Worm (Caenorhabditis elegans) whole organism, young adult: Measurements from ENCODE around the gene fbxa-28.

Source experiments
- B0019.2 ChIP-seq: fragments of 200-800 bp; sonication (Bioruptor generic); conservative IDR thresholded peaks from 2 replicates; pipeline ENCODE4 v1.3.6; 2022; ENCODE audit warnings: missing genetic modification reagents, missing genetic modification characterization, missing compliant biosample characterization
- F10E7.11 ChIP-seq: sonication (generic microtip); optimal IDR thresholded peaks from 2 replicates; lab custom pipeline; 2017; ENCODE audit warnings: mild to moderate bottlenecking, missing genetic modification characterization, moderate library complexity, missing compliant biosample characterization
- F23B12.7 ChIP-seq: sonication (generic microtip); optimal IDR thresholded peaks from 2 replicates; lab custom pipeline; 2017; ENCODE audit warnings: missing genetic modification characterization, mild to moderate bottlenecking, missing compliant biosample characterization, antibody characterized with exemption, moderate library complexity; ENCODE audit not compliant: insufficient read depth
- K12H6.12 ChIP-seq: fragments of 200-800 bp; sonication (Bioruptor generic); optimal IDR thresholded peaks from 2 replicates; lab custom pipeline; 2018; ENCODE audit warnings: mild to moderate bottlenecking, missing genetic modification characterization, missing compliant biosample characterization
- Y79H2A.3 ChIP-seq: fragments of 200-800 bp; sonication (Bioruptor generic); conservative IDR thresholded peaks from 2 replicates; pipeline ENCODE4 v1.3.6; 2022; ENCODE audit warnings: missing genetic modification reagents, missing genetic modification characterization, missing compliant biosample characterization
- aptf-2 ChIP-seq: fragments of 200-800 bp; sonication (Bioruptor generic); conservative IDR thresholded peaks from 2 replicates; pipeline ENCODE4 v1.3.6; 2022; ENCODE audit warnings: missing genetic modification reagents, missing genetic modification characterization, missing compliant biosample characterization
- atf-7 ChIP-seq: sonication (generic microtip); optimal IDR thresholded peaks from 2 replicates; lab custom pipeline; 2017; ENCODE audit warnings: mild to moderate bottlenecking, missing genetic modification characterization, missing compliant biosample characterization
- attf-5 ChIP-seq: fragments of 200-800 bp; sonication (Bioruptor generic); optimal IDR thresholded peaks from 2 replicates; lab custom pipeline; 2018; ENCODE audit warnings: mild to moderate bottlenecking, missing genetic modification characterization, missing compliant biosample characterization
- attf-6 ChIP-seq: fragments of 200-800 bp; sonication (Bioruptor generic); IDR thresholded peaks from 2 replicates; pipeline ENCODE4 v1.3.6; 2022; ENCODE audit warnings: missing genetic modification reagents, missing genetic modification characterization, missing compliant biosample characterization
- cebp-1 ChIP-seq, 2 experiments: fragments of 200-800 bp in 1 of 2; sonication (Bioruptor generic) in 1 of 2; sonication (generic microtip) in 1 of 2; IDR thresholded peaks in 1 of 2; optimal IDR thresholded peaks in 1 of 2; 2 replicates each; pipeline versions ENCODE4 v1.3.6 to Lab custom; 2017 to 2022; ENCODE audit warnings: missing compliant biosample characterization in 2 of 2, missing genetic modification characterization in 2 of 2, mild to moderate bottlenecking in 1 of 2, missing genetic modification reagents in 1 of 2, moderate library complexity in 1 of 2
- ceh-100 ChIP-seq: fragments of 200-800 bp; sonication (Bioruptor generic); IDR thresholded peaks from 2 replicates; pipeline ENCODE4 v1.3.6; 2022; ENCODE audit warnings: missing genetic modification reagents, missing genetic modification characterization, missing compliant biosample characterization
- ceh-40 ChIP-seq: fragments of 200-800 bp; sonication (Bioruptor generic); IDR thresholded peaks from 2 replicates; pipeline ENCODE4 v1.3.6; 2022; ENCODE audit warnings: missing genetic modification characterization, missing compliant biosample characterization
- ceh-58 ChIP-seq: fragments of 200-800 bp; sonication (Bioruptor generic); IDR thresholded peaks from 2 replicates; pipeline ENCODE4 v1.3.6; 2022; ENCODE audit warnings: missing genetic modification characterization, missing compliant biosample characterization
- ceh-91 ChIP-seq: fragments of 200-800 bp; sonication (Bioruptor generic); IDR thresholded peaks from 2 replicates; pipeline ENCODE4 v1.3.6; 2022; ENCODE audit warnings: missing genetic modification reagents, missing genetic modification characterization, missing compliant biosample characterization
- dpff-1 ChIP-seq: sonication (generic microtip); optimal IDR thresholded peaks from 2 replicates; lab custom pipeline; 2017; ENCODE audit warnings: mild to moderate bottlenecking, missing genetic modification characterization, missing compliant biosample characterization
- dpl-1 ChIP-seq: fragments of 150-350 bp; optimal IDR thresholded peaks from 2 replicates; lab custom pipeline; 2014; ENCODE audit warnings: missing biosample characterization, missing genetic modification reagents, missing genetic modification characterization
- egl-44 ChIP-seq: fragments of 200-800 bp; sonication (Bioruptor generic); IDR thresholded peaks from 2 replicates; pipeline ENCODE4 v1.3.6; 2022; ENCODE audit warnings: missing genetic modification reagents, missing genetic modification characterization, missing compliant biosample characterization
- ets-4 ChIP-seq: fragments of 200-800 bp; sonication (Bioruptor generic); optimal IDR thresholded peaks from 2 replicates; lab custom pipeline; 2018; ENCODE audit warnings: mild to moderate bottlenecking, missing genetic modification characterization, missing compliant biosample characterization
- gei-17 ChIP-seq: fragments of 200-800 bp; sonication (Bioruptor generic); optimal IDR thresholded peaks from 2 replicates; lab custom pipeline; 2018; ENCODE audit warnings: mild to moderate bottlenecking, missing genetic modification characterization, missing compliant biosample characterization
- let-526 ChIP-seq: fragments of 200-800 bp; sonication (Bioruptor generic); IDR thresholded peaks from 2 replicates; pipeline ENCODE4 v1.3.6; 2022; ENCODE audit warnings: missing genetic modification reagents, missing genetic modification characterization, missing compliant biosample characterization
- let-607 ChIP-seq, 2 experiments: fragments of 200-800 bp in 1 of 2; sonication (Bioruptor generic) in 1 of 2; sonication (generic microtip) in 1 of 2; optimal IDR thresholded peaks; 2 replicates each; lab custom pipeline; 2016 to 2018; ENCODE audit warnings: mild to moderate bottlenecking in 2 of 2, missing compliant biosample characterization in 2 of 2, missing genetic modification characterization in 2 of 2, moderate library complexity in 2 of 2, missing genotype in 1 of 2
- lin-26 ChIP-seq: fragments of 200-800 bp; sonication (Bioruptor generic); IDR thresholded peaks from 2 replicates; pipeline ENCODE4 v1.3.6; 2022; ENCODE audit warnings: missing genetic modification reagents, missing genetic modification characterization, missing compliant biosample characterization
- lin-40 ChIP-seq: sonication (generic microtip); optimal IDR thresholded peaks from 2 replicates; lab custom pipeline; 2016; ENCODE audit warnings: missing genetic modification characterization, mild to moderate bottlenecking, missing compliant biosample characterization, missing genotype, missing genetic modification reagents
- lsy-27 ChIP-seq: sonication (generic microtip); optimal IDR thresholded peaks from 2 replicates; lab custom pipeline; 2017; ENCODE audit warnings: missing genetic modification characterization, mild to moderate bottlenecking, missing compliant biosample characterization, antibody characterized with exemption, missing genotype, borderline replicate concordance; ENCODE audit not compliant: insufficient read depth
- madf-3 ChIP-seq: fragments of 200-800 bp; sonication (Bioruptor generic); IDR thresholded peaks from 2 replicates; pipeline ENCODE4 v1.3.6; 2022; ENCODE audit warnings: missing genetic modification reagents, missing genetic modification characterization, missing compliant biosample characterization
- madf-6 ChIP-seq: fragments of 200-800 bp; sonication (Bioruptor generic); IDR thresholded peaks from 2 replicates; pipeline ENCODE4 v1.3.6; 2022; ENCODE audit warnings: missing genetic modification reagents, missing genetic modification characterization, missing compliant biosample characterization
- madf-8 ChIP-seq: fragments of 200-800 bp; sonication (Bioruptor generic); conservative IDR thresholded peaks from 2 replicates; pipeline ENCODE4 v1.3.6; 2022; ENCODE audit warnings: missing genetic modification reagents, missing genetic modification characterization, missing compliant biosample characterization
- nfyb-1 ChIP-seq: fragments of 200-800 bp; sonication (Bioruptor generic); IDR thresholded peaks from 2 replicates; pipeline ENCODE4 v1.3.6; 2022; ENCODE audit warnings: missing genetic modification reagents, missing genetic modification characterization, missing compliant biosample characterization
- nhr-179 ChIP-seq: sonication (generic microtip); optimal IDR thresholded peaks from 2 replicates; lab custom pipeline; 2016; ENCODE audit warnings: mild to moderate bottlenecking, missing genetic modification characterization, missing compliant biosample characterization
- nhr-27 ChIP-seq: fragments of 200-800 bp; sonication (Bioruptor generic); optimal IDR thresholded peaks from 2 replicates; lab custom pipeline; 2018; ENCODE audit warnings: mild to moderate bottlenecking, missing genetic modification characterization, moderate library complexity, missing compliant biosample characterization
- nhr-80 ChIP-seq: sonication (generic microtip); optimal IDR thresholded peaks from 2 replicates; lab custom pipeline; 2016; ENCODE audit warnings: missing genetic modification characterization, missing compliant biosample characterization
- nhr-90 ChIP-seq: sonication (generic microtip); optimal IDR thresholded peaks from 2 replicates; lab custom pipeline; 2016; ENCODE audit warnings: missing genotype, mild to moderate bottlenecking, missing genetic modification characterization, missing compliant biosample characterization
- pha-4 ChIP-seq: fragments of 150-350 bp; sonication (generic microtip); optimal IDR thresholded peaks from 2 replicates; lab custom pipeline; 2014; ENCODE audit warnings: missing biosample characterization, missing genetic modification reagents, missing genetic modification characterization
- rcor-1 ChIP-seq: fragments of 200-800 bp; sonication (Bioruptor generic); IDR thresholded peaks from 2 replicates; pipeline ENCODE4 v1.3.6; 2022; ENCODE audit warnings: missing genetic modification reagents, missing genetic modification characterization, missing compliant biosample characterization
- sdz-38 ChIP-seq: sonication (generic microtip); optimal IDR thresholded peaks from 2 replicates; lab custom pipeline; 2016; ENCODE audit warnings: missing genotype, missing genetic modification characterization, missing compliant biosample characterization
- snpc-1.3 ChIP-seq: sonication (generic microtip); optimal IDR thresholded peaks from 2 replicates; lab custom pipeline; 2017; ENCODE audit warnings: missing genetic modification characterization, mild to moderate bottlenecking, missing compliant biosample characterization, antibody characterized with exemption, moderate library complexity, missing genotype, missing genetic modification reagents; ENCODE audit not compliant: insufficient read depth
- snpc-3.4 ChIP-seq: sonication (generic microtip); optimal IDR thresholded peaks from 2 replicates; lab custom pipeline; 2017; ENCODE audit warnings: missing genetic modification characterization, mild to moderate bottlenecking, missing compliant biosample characterization, antibody characterized with exemption, moderate library complexity, missing genotype, missing genetic modification reagents
- tbx-9 ChIP-seq: sonication (generic microtip); optimal IDR thresholded peaks from 2 replicates; lab custom pipeline; 2016; ENCODE audit warnings: borderline replicate concordance, missing genetic modification characterization, inconsistent platforms, missing compliant biosample characterization
- zim-3 ChIP-seq: sonication (generic microtip); optimal IDR thresholded peaks from 2 replicates; lab custom pipeline; 2017; ENCODE audit warnings: mild to moderate bottlenecking, missing genetic modification characterization, moderate library complexity, missing compliant biosample characterization
- ztf-18 ChIP-seq: sonication (generic microtip); optimal IDR thresholded peaks from 2 replicates; lab custom pipeline; 2016; ENCODE audit warnings: missing genotype, mild to moderate bottlenecking, missing genetic modification characterization, missing compliant biosample characterization
- ztf-22 ChIP-seq: fragments of 200-800 bp; sonication (Bioruptor generic); optimal IDR thresholded peaks from 2 replicates; lab custom pipeline; 2018; ENCODE audit warnings: mild to moderate bottlenecking, missing genetic modification characterization, moderate library complexity, missing compliant biosample characterization
- ztf-28 ChIP-seq: fragments of 200-800 bp; sonication (Bioruptor generic); IDR thresholded peaks from 2 replicates; pipeline ENCODE4 v1.3.6; 2022; ENCODE audit warnings: missing genetic modification reagents, missing genetic modification characterization, missing compliant biosample characterization

fbxa-28 gene

ce11 chrIII:1273655-1274328 lies 23.9 kb upstream of the fbxa-28 start, which contains the start of gene fbxa-29:
Gene fbxa-29 (minus strand): TSS chrIII:1273705.
- peak; percentile 30 for TF ChIP-seq nhr-80 (tag; lab: Kevin White, UChicago)
- TF ChIP-seq rcor-1 (GFP tag; lab: Robert Waterston, UW): no peak
- TF ChIP-seq, all 124 proteins: peak for 1

DNA sequence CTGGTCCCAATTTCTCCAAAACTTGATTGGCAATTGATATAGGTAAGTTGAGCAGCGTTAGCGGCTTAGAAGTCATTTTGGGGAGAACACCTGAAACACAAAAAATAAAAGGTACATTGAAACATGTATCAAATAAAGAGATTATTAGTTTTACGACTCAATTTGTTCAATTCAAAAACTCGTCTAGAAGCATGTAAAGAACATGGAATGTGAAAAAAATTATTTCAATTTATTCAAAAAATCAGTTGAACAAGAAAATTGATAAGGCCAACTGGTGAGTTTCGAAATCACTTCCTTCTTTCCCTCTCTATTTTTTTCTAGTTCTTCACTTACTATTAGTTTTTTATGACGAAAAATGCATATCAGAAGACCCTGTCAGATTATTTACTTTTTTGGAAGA lies 22.2 kb upstream of the fbxa-28 start, which contains the start of gene fbxa-30:
Gene fbxa-30 (minus strand): TSS at position 101 of the 400 bp plus-strand sequence.
- TF ChIP-seq K12H6.12 (no peak), F23B12.7 (tag; lab: Kevin White, UChicago) (no peak), nhr-90 (no peak), nhr-179 (tag; lab: Kevin White, UChicago) (no peak), nhr-80 (tag; lab: Kevin White, UChicago) (peak; percentile 5), snpc-1.3 (tag; lab: Kevin White, UChicago) (no peak), ceh-40 (GFP tag; lab: Robert Waterston, UW) (no peak), ceh-100 (no peak), Y79H2A.3 (no peak), let-526 (GFP tag; lab: Robert Waterston, UW) (no peak), attf-5 (GFP tag; lab: Kevin White, UChicago) (no peak), ceh-91 (no peak), sdz-38 (tag; lab: Kevin White, UChicago) (no peak), cebp-1 (GFP tag; IDR thresholded peaks at IDR 0.05; lab: Robert Waterston, UW) (no peak), cebp-1 (tag; optimal IDR thresholded peaks at IDR 0.05; lab: Kevin White, UChicago) (peak; percentile 57), nfyb-1 (no peak)

- TF ChIP-seq aptf-2 (no peak), tbx-9 (tag; lab: Kevin White, UChicago) (no peak), lin-26 (GFP tag; lab: Robert Waterston, UW) (no peak), madf-6 (GFP tag; lab: Robert Waterston, UW) (no peak), nhr-80 (tag; lab: Kevin White, UChicago) (peak; percentile 97), pha-4 (tag; lab: Kevin White, UChicago) (peak; percentile 89), nhr-27 (tag; lab: Kevin White, UChicago) (no peak), ztf-22 (GFP tag; lab: Kevin White, UChicago) (peak; percentile 64), ets-4 (peak; percentile 86), lsy-27 (tag; lab: Kevin White, UChicago) (no peak), F10E7.11 (tag; lab: Kevin White, UChicago) (no peak), ceh-58 (GFP tag; lab: Robert Waterston, UW) (no peak), madf-3 (GFP tag; lab: Robert Waterston, UW) (no peak), attf-6 (no peak), nhr-179 (tag; lab: Kevin White, UChicago) (no peak), madf-8 (GFP tag; lab: Robert Waterston, UW) (no peak), snpc-3.4 (tag; lab: Kevin White, UChicago) (no peak), nfyb-1 (peak; percentile 69; the same call in 1 of the 2 replicates), atf-7 (tag; lab: Kevin White, UChicago) (peak; percentile 64), nhr-90 (peak; percentile 46), lin-40 (peak; percentile 2), dpff-1 (tag; lab: Kevin White, UChicago) (no peak), cebp-1 (GFP tag; IDR thresholded peaks at IDR 0.05; lab: Robert Waterston, UW) (peak; percentile 97), cebp-1 (tag; optimal IDR thresholded peaks at IDR 0.05; lab: Kevin White, UChicago) (peak; percentile 98), gei-17 (GFP tag; lab: Kevin White, UChicago) (no peak), egl-44 (GFP tag; lab: Robert Waterston, UW) (peak; percentile 52; the same call in 1 of the 2 replicates), B0019.2 (GFP tag; lab: Robert Waterston, UW) (no peak), dpl-1 (no peak), ztf-28 (GFP tag; lab: Robert Waterston, UW) (no peak), ztf-18 (tag; lab: Kevin White, UChicago) (no peak), let-607 (tag; optimal IDR thresholded peaks at IDR 0.05; lab: Kevin White, UChicago) (peak in 1 of 2 experiments; percentile 29), zim-3 (tag; lab: Kevin White, UChicago) (no peak)
These were observed 18.5 kb upstream of the fbxa-28 start for ce11 chrIII:1279197-1279596.
